Fruit fly (Drosophila melanogaster): ENCODE results near the gene CG31678.
A peak's percentile ranks its signal among the peaks of the same experiment; 100 is the strongest.

The CG31678 gene

dm6 chr2L:20714468-20715404, 39.0 kb upstream of the CG31678 start, which contains the start of gene Hr38 (continued):
- TF ChIP-seq ara (GFP tag; IDR thresholded peaks at IDR 0.05) (0 out of 2 replicates have a peak, but pooled peaks have one; percentile 27), TFAM (GFP tag; optimal IDR thresholded peaks at IDR 0.05) (no peak), CG4820 (GFP tag; optimal IDR thresholded peaks at IDR 0.05) (no peak), Side (GFP tag; optimal IDR thresholded peaks at IDR 0.05) (peak; percentile 48), CG11398 (GFP tag; optimal IDR thresholded peaks at IDR 0.05) (no peak), bigmax (GFP tag; optimal IDR thresholded peaks at IDR 0.05) (no peak), Doc2 (GFP tag; IDR thresholded peaks at IDR 0.05) (no peak), CG6791 (GFP tag; IDR thresholded peaks at IDR 0.05; ENCODE audit: partially characterized antibody) (no peak), hb (GFP tag; IDR thresholded peaks at IDR 0.05; ENCODE audit: partially characterized antibody) (no peak), CG2120 (GFP tag; optimal IDR thresholded peaks at IDR 0.05) (peak; percentile 82), cg (GFP tag; optimal IDR thresholded peaks at IDR 0.05) (no peak), Atf3 (GFP tag; optimal IDR thresholded peaks at IDR 0.05) (peak; percentile 32), CG10431 (GFP tag; optimal IDR thresholded peaks at IDR 0.05) (peak; percentile 41), CG9876 (GFP tag; optimal IDR thresholded peaks at IDR 0.05) (no peak), Hr3 (GFP tag; optimal IDR thresholded peaks at IDR 0.05) (peak; percentile 38), odd (GFP tag; optimal IDR thresholded peaks at IDR 0.05) (no peak), CG3163 (GFP tag; optimal IDR thresholded peaks at IDR 0.05) (no peak), inv (GFP tag; IDR thresholded peaks at IDR 0.05; ENCODE audit: partially characterized antibody) (no peak), crol (GFP tag; IDR thresholded peaks at IDR 0.05) (peak; percentile 96), CG2712 (tag; optimal IDR thresholded peaks at IDR 0.05) (peak; percentile 33), fd96Cb (tag; optimal IDR thresholded peaks at IDR 0.05) (peak; percentile 42), HLH54F (GFP tag; optimal IDR thresholded peaks at IDR 0.05) (peak; percentile 43), Max (GFP tag; optimal IDR thresholded peaks at IDR 0.05) (no peak), zfh1 (GFP tag; IDR thresholded peaks at IDR 0.05) (no peak), CG14860 (GFP tag; IDR thresholded peaks at IDR 0.05; ENCODE audit: partially characterized antibody) (no peak), Hand (GFP tag; optimal IDR thresholded peaks at IDR 0.05) (peak; percentile 72), CG14710 (tag; optimal IDR thresholded peaks at IDR 0.05) (no peak), CG6272 (GFP tag; IDR thresholded peaks at IDR 0.05) (no peak), pnt (GFP tag; optimal IDR thresholded peaks at IDR 0.05) (peak; percentile 37), CG3065 (GFP tag; optimal IDR thresholded peaks at IDR 0.05) (no peak)

- TF ChIP-seq Meics (GFP tag; optimal IDR thresholded peaks at IDR 0.05) (no peak), pho (GFP tag; optimal IDR thresholded peaks at IDR 0.05) (no peak), zen2 (GFP tag; IDR thresholded peaks at IDR 0.05; ENCODE audit: partially characterized antibody) (0 out of 3 replicates have a peak, but pooled peaks have one; percentile 5), Adf1 (GFP tag; IDR thresholded peaks at IDR 0.05) (peak; percentile 27; the same call in 1 of the 2 replicates), CG1024 (GFP tag; IDR thresholded peaks at IDR 0.05) (no peak), CG13894 (tag; optimal IDR thresholded peaks at IDR 0.05) (peak; percentile 78), sens (GFP tag) (peak; percentile 41), ac (GFP tag; optimal IDR thresholded peaks at IDR 0.05) (no peak), amos (GFP tag; IDR thresholded peaks at IDR 0.05; ENCODE audit: partially characterized antibody) (no peak), scrt (GFP tag; optimal IDR thresholded peaks at IDR 0.05) (peak; percentile 87), seq (GFP tag; IDR thresholded peaks at IDR 0.05) (peak; percentile 25; the same call in 1 of the 2 replicates), Vsx1 (GFP tag; optimal IDR thresholded peaks at IDR 0.05) (no peak), Trl (optimal IDR thresholded peaks at IDR 0.05) (peak; percentile 69 to 83), Trl (GFP tag; optimal IDR thresholded peaks at IDR 0.05) (no peak), CG17829 (tag; optimal IDR thresholded peaks at IDR 0.05) (no peak), Deaf1 (tag; optimal IDR thresholded peaks at IDR 0.05) (peak; percentile 53), CG18262 (tag; optimal IDR thresholded peaks at IDR 0.05) (no peak), wek (GFP tag; optimal IDR thresholded peaks at IDR 0.05) (no peak), sob (GFP tag; IDR thresholded peaks at IDR 0.05) (no peak), Xbp1 (GFP tag; optimal IDR thresholded peaks at IDR 0.05) (no peak)
Measured at dm6 chr2L:20705869-20706368, 30.2 kb upstream of the CG31678 start.

All from whole organism, embryonic.